Worm (Caenorhabditis elegans) whole organism, young adult: ENCODE results near the gene E01G4.5.

ENCODE experiments used
- F55B11.4 ChIP-seq: sonication (generic microtip); optimal IDR thresholded peaks from 2 replicates; lab custom pipeline; 2016; ENCODE audit warnings: missing compliant biosample characterization, missing genetic modification characterization, borderline replicate concordance; ENCODE audit not compliant: insufficient read depth
- ccch-3 ChIP-seq: fragments of 200-800 bp; sonication (Bioruptor generic); optimal IDR thresholded peaks from 2 replicates; lab custom pipeline; 2018; ENCODE audit warnings: mild to moderate bottlenecking, missing genetic modification characterization, missing compliant biosample characterization
- him-1 ChIP-seq: sonication (generic microtip); optimal IDR thresholded peaks from 2 replicates; lab custom pipeline; 2016; ENCODE audit warnings: missing genotype, missing genetic modification reagents, missing genetic modification characterization, missing compliant biosample characterization
- ztf-3 ChIP-seq: fragments of 200-800 bp; sonication (Bioruptor generic); optimal IDR thresholded peaks from 2 replicates; lab custom pipeline; 2018; ENCODE audit warnings: mild to moderate bottlenecking, missing genetic modification characterization, missing compliant biosample characterization

ce11 chrII:13484108-13484507 lies 11.9 kb downstream of the E01G4.5 start:
- no peak for TF ChIP-seq F55B11.4 (tag; lab: Kevin White, UChicago)
- no peak for TF ChIP-seq ccch-3 (GFP tag; lab: Kevin White, UChicago)
- TF ChIP-seq ztf-3 (GFP tag; lab: Kevin White, UChicago): no peak
- no peak for TF ChIP-seq him-1 (tag; lab: Kevin White, UChicago)
